Worm (Caenorhabditis elegans) whole organism, L1 larva: ENCODE results near the gene fbxa-75.

ENCODE experiments used
- C04F5.9 ChIP-seq: sonication (generic microtip); optimal IDR thresholded peaks from 2 replicates; lab custom pipeline; 2016; ENCODE audit warnings: missing genetic modification characterization, missing compliant biosample characterization
- C34B4.2 ChIP-seq: sonication (generic microtip); optimal IDR thresholded peaks from 2 replicates; lab custom pipeline; 2017; ENCODE audit warnings: mild to moderate bottlenecking, missing genetic modification characterization, missing compliant biosample characterization
- aly-2 ChIP-seq: fragments of 150-350 bp; optimal IDR thresholded peaks from 2 replicates; lab custom pipeline; 2014; ENCODE audit warnings: missing biosample characterization, missing genetic modification characterization
- ceh-8 ChIP-seq: fragments of 200-800 bp; sonication (Bioruptor generic); optimal IDR thresholded peaks from 2 replicates; lab custom pipeline; 2018; ENCODE audit warnings: mild to moderate bottlenecking, missing genetic modification characterization, moderate library complexity, missing compliant biosample characterization
- efl-1 ChIP-seq, 4 experiments: fragments of 150-350 bp; optimal IDR thresholded peaks in 3 of 4; peaks in 1 of 4; 1 replicate in 1 of 4; 2 replicates in 3 of 4; lab custom pipeline; 2014; ENCODE audit warnings: missing biosample characterization in 2 of 4, missing genetic modification characterization in 2 of 4, missing genetic modification reagents in 2 of 4
- egl-13 ChIP-seq: sonication (generic microtip); optimal IDR thresholded peaks from 2 replicates; lab custom pipeline; 2016; ENCODE audit warnings: missing genotype, missing genetic modification reagents, missing genetic modification characterization, missing compliant biosample characterization
- ets-5 ChIP-seq: fragments of 200-800 bp; sonication (Bioruptor generic); IDR thresholded peaks from 2 replicates; pipeline ENCODE4 v1.3.6; 2022; ENCODE audit warnings: missing genetic modification characterization, missing compliant biosample characterization
- irx-1 ChIP-seq: sonication (generic microtip); optimal IDR thresholded peaks from 2 replicates; lab custom pipeline; 2016; ENCODE audit warnings: missing genetic modification characterization, missing compliant biosample characterization
- jun-1 ChIP-seq: fragments of 150-350 bp; optimal IDR thresholded peaks from 2 replicates; lab custom pipeline; 2014; ENCODE audit warnings: missing biosample characterization, missing genetic modification reagents, missing genetic modification characterization
- lin-13 ChIP-seq: fragments of 150-350 bp; optimal IDR thresholded peaks from 2 replicates; lab custom pipeline; 2014; ENCODE audit warnings: missing biosample characterization, missing genetic modification reagents, missing genetic modification characterization
- lsy-2 ChIP-seq, 2 experiments: fragments of 150-350 bp; optimal IDR thresholded peaks; 2 replicates each; lab custom pipeline; 2014; ENCODE audit warnings: missing biosample characterization in 2 of 2, missing genetic modification characterization in 2 of 2
- mef-2 ChIP-seq: fragments of 150-350 bp; optimal IDR thresholded peaks from 2 replicates; lab custom pipeline; 2014; ENCODE audit warnings: missing biosample characterization, missing genetic modification characterization
- mep-1 ChIP-seq: fragments of 150-350 bp; optimal IDR thresholded peaks from 2 replicates; lab custom pipeline; 2014; ENCODE audit warnings: missing biosample characterization, missing genetic modification characterization
- nhr-20 ChIP-seq: sonication (generic microtip); optimal IDR thresholded peaks from 2 replicates; lab custom pipeline; 2016; ENCODE audit warnings: mild to moderate bottlenecking, missing genetic modification characterization, missing compliant biosample characterization
- nhr-90 ChIP-seq: sonication (generic microtip); optimal IDR thresholded peaks from 2 replicates; lab custom pipeline; 2016; ENCODE audit warnings: mild to moderate bottlenecking, missing genetic modification characterization, missing compliant biosample characterization; ENCODE audit not compliant: poor library complexity
- pax-3 ChIP-seq: fragments of 200-800 bp; sonication (Bioruptor generic); optimal IDR thresholded peaks from 2 replicates; lab custom pipeline; 2018; ENCODE audit warnings: mild to moderate bottlenecking, missing genetic modification characterization, moderate library complexity, missing compliant biosample characterization
- pqm-1 ChIP-seq: sonication (generic microtip); optimal IDR thresholded peaks from 3 replicates; lab custom pipeline; 2017; ENCODE audit warnings: missing biosample characterization, missing genetic modification characterization
- snu-23 ChIP-seq: sonication (generic microtip); optimal IDR thresholded peaks from 2 replicates; lab custom pipeline; 2016; ENCODE audit warnings: missing genetic modification characterization, missing compliant biosample characterization
- unc-130 ChIP-seq: fragments of 150-350 bp; optimal IDR thresholded peaks from 2 replicates; lab custom pipeline; 2017; ENCODE audit warnings: missing biosample characterization, missing genetic modification characterization, inconsistent platforms
- unc-86 ChIP-seq: sonication (generic microtip); optimal IDR thresholded peaks from 2 replicates; lab custom pipeline; 2016; ENCODE audit warnings: missing genetic modification characterization, missing compliant biosample characterization
- unc-98 ChIP-seq: fragments of 200-800 bp; sonication (Bioruptor generic); IDR thresholded peaks from 2 replicates; pipeline ENCODE4 v1.3.6; 2022; ENCODE audit warnings: missing genetic modification characterization, missing compliant biosample characterization
- ztf-11 ChIP-seq, 2 experiments: sonication (generic microtip); optimal IDR thresholded peaks; 2 replicates each; lab custom pipeline; 2016 to 2017; ENCODE audit warnings: missing genetic modification characterization in 2 of 2, missing biosample characterization in 1 of 2, missing compliant biosample characterization in 1 of 2
- ztf-4 ChIP-seq: fragments of 150-350 bp; optimal IDR thresholded peaks from 2 replicates; lab custom pipeline; 2014; ENCODE audit warnings: missing biosample characterization, missing genetic modification characterization

The fbxa-75 gene

DNA sequence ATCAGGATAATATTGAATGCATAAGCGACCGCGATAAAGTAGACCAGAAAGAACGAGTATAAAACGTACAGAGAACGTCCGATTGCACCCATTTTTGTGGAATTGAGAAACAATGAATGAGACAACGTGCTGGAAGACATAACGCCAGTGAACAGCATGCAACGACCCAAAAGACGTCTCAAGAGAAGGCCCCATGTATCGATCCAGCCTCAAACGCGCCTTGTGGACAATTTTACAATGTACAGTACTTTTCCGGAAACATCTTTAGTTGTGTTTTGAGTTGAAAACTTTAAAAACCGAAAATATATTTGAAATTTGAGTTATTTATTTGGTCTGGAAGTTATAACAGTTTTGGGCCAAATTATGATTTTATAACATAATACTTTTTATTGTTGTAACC, 47.2 kb downstream of the fbxa-75 start, which contains the start of gene Y82E9BL.3:
Gene Y82E9BL.3, minus strand, starts transcription at position 101 of the 400 bp plus-strand sequence.
- no peak for TF ChIP-seq lin-13 (GFP tag; lab: Kevin White, UChicago)
- TF ChIP-seq ets-5 (GFP tag; lab: Robert Waterston, UW) = no peak
- no peak for TF ChIP-seq irx-1 (tag; lab: Kevin White, UChicago)
- no peak for TF ChIP-seq ztf-4 (tag; lab: Kevin White, UChicago)
- TF ChIP-seq efl-1 (optimal IDR thresholded peaks at IDR 0.05; lab: Kevin White, UChicago) = no peak
- peak in 1 of 2 experiments; percentile 62 for TF ChIP-seq efl-1 (GFP tag; optimal IDR thresholded peaks at IDR 0.05 in 1 of 2; lab: Kevin White, UChicago)

DNA sequence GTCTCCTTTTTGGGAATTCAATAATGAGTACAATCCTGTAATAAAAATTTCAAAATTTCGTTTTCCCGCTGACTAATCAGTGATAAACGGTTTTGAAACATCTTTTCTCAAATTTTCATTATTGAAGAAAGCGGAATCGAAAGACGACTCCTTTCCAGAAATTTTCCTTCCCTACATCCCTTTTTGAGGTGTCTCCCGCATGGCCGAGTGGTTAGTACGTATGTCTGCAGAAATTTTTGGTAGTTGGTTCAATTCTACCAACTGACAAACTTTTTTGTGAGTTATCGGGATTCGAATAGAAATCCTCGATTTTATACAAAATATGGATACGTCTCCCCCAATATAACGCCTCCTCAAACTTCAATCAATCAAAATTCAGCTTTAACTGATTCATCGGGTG, 51.0 kb downstream of the fbxa-75 start:
- no peak for TF ChIP-seq C04F5.9 (tag; lab: Kevin White, UChicago)
- no peak for TF ChIP-seq aly-2
- TF ChIP-seq pax-3 (tag; lab: Kevin White, UChicago) = no peak
- TF ChIP-seq unc-130 (tag; lab: Kevin White, UChicago) = no peak
- TF ChIP-seq nhr-90 = no peak
- TF ChIP-seq unc-98 (GFP tag; lab: Robert Waterston, UW) = no peak
- TF ChIP-seq C34B4.2 (tag; lab: Kevin White, UChicago) = no peak
- TF ChIP-seq mef-2 (tag; lab: Kevin White, UChicago) = no peak
- TF ChIP-seq snu-23 = no peak
- TF ChIP-seq jun-1 (tag; lab: Kevin White, UChicago) = no peak
- TF ChIP-seq egl-13 = no peak
- no peak for TF ChIP-seq mep-1 (tag; lab: Kevin White, UChicago)
- TF ChIP-seq ceh-8 = no peak
- TF ChIP-seq unc-86 (tag; lab: Kevin White, UChicago) = no peak
- TF ChIP-seq pqm-1 (tag; lab: Kevin White, UChicago) = no peak
- no peak for TF ChIP-seq nhr-20 (tag; lab: Kevin White, UChicago)
- TF ChIP-seq lsy-2 (tag; optimal IDR thresholded peaks at IDR 0.05; lab: Kevin White, UChicago) = no peak
- no peak for TF ChIP-seq ztf-11 (tag; optimal IDR thresholded peaks at IDR 0.05; lab: Kevin White, UChicago)
